Worm (Caenorhabditis elegans) whole organism, early embryonic: ENCODE measurements around the gene C50D2.6.

Experiments
- ama-1 ChIP-seq: fragments of 150-350 bp; optimal IDR thresholded peaks from 2 replicates; lab custom pipeline; 2014
- ceh-36 ChIP-seq: sonication (generic microtip); optimal IDR thresholded peaks from 2 replicates; lab custom pipeline; 2016; ENCODE audit warnings: missing genetic modification characterization, inconsistent platforms, missing compliant biosample characterization
- ets-7 ChIP-seq: sonication (generic microtip); optimal IDR thresholded peaks from 2 replicates; lab custom pipeline; 2016; ENCODE audit warnings: missing genotype, missing genetic modification characterization, missing compliant biosample characterization
- hmbx-1 ChIP-seq: sonication (generic microtip); optimal IDR thresholded peaks from 2 replicates; lab custom pipeline; 2016; ENCODE audit warnings: mild to moderate bottlenecking, missing genetic modification characterization, missing compliant biosample characterization

DNA sequence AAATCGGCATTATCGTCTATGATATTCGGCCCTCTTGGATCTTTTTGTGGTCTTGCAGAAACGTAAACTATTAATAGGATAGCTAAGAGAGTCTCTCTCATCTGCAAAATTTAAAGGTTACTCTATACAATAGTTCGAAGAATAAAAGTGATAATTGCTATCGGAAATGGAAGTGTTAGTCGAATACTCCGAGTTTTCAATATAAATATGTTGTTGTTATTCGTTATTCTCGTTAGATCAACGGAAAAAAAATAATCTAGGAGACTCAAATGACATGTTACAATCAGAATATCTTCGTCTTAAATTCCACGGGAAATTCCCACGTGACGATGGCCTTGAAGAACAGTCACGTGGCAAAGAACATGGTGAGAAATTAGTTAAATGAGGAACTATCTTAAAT is 29.0 kb upstream of the C50D2.6 start, which contains the start of gene tre-5:
- TF ChIP-seq ceh-36 (tag; lab: Kevin White, UChicago), result no peak
- no peak for TF ChIP-seq ama-1 (lab: Kevin White, UChicago)
- TF ChIP-seq hmbx-1 (tag; lab: Kevin White, UChicago), result no peak
- TF ChIP-seq ets-7 (tag; lab: Kevin White, UChicago), result no peak
